Worm (Caenorhabditis elegans): Measurements from ENCODE around the gene hsp-60.
A peak's percentile ranks its signal among the peaks of the same experiment; 100 is the strongest.

The hsp-60 gene

DNA sequence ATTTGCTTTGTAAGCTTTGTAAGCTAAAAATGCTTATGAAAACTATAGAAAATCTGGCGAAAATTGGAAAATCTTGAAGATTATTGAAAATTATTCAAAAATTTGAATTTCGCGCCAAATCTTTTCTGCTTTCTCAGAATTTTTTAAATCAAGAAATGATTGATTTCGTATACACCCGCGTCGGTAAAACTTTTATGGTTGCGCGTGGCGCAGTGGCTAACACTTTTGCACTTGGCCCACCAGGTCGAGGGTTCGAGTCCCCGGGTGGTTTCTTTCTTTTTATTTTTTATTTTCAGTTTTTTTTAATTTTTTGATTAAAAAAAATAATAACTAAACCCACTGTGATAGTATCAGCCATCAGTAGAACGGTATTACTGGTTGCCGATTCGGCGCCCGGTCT is 20.6 kb upstream of the hsp-60 start (continued):
- TF ChIP-seq egl-27 (tag; optimal IDR thresholded peaks at IDR 0.05) (no peak), F49E8.2 (tag; optimal IDR thresholded peaks at IDR 0.05; ENCODE audit: borderline replicate concordance) (peak; percentile 14), tra-1 (GFP tag; IDR thresholded peaks at IDR 0.05) (no peak), daf-19 (GFP tag; conservative IDR thresholded peaks at IDR 0.05) (peak; percentile 74), mdt-29 (GFP tag; IDR thresholded peaks at IDR 0.05) (no peak), pha-4 (GFP tag; IDR thresholded peaks at IDR 0.05) (peak; percentile 80), pha-4 (tag; optimal IDR thresholded peaks at IDR 0.05) (no peak), nhr-10 (tag; optimal IDR thresholded peaks at IDR 0.05) (no peak), saeg-2 (GFP tag; IDR thresholded peaks at IDR 0.05) (no peak), pqm-1 (tag; optimal IDR thresholded peaks at IDR 0.05) (no peak), lin-13 (GFP tag; optimal IDR thresholded peaks at IDR 0.05) (peak; percentile 81), ztf-11 (tag; optimal IDR thresholded peaks at IDR 0.05) (no peak), fos-1 (tag; optimal IDR thresholded peaks at IDR 0.05) (no peak), ceh-20 (GFP tag; IDR thresholded peaks at IDR 0.05) (peak; percentile 35; the same call in 1 of the 2 replicates), snpc-1.2 (GFP tag; IDR thresholded peaks at IDR 0.05) (peak; percentile 46; the same call in 1 of the 2 replicates), nhr-11 (tag; optimal IDR thresholded peaks at IDR 0.05) (no peak), F37D6.2 (tag; optimal IDR thresholded peaks at IDR 0.05) (no peak), unc-130 (GFP tag; optimal IDR thresholded peaks at IDR 0.05) (peak; percentile 37), nhr-111 (GFP tag; optimal IDR thresholded peaks at IDR 0.05) (no peak), Y105C5A.15 (GFP tag; IDR thresholded peaks at IDR 0.05) (0 out of 2 replicates have a peak, but pooled peaks have one; percentile 65), dmd-8 (GFP tag; IDR thresholded peaks at IDR 0.05) (peak; percentile 83; the same call in 1 of the 2 replicates), nhr-77 (tag; optimal IDR thresholded peaks at IDR 0.05) (no peak), cey-2 (tag; optimal IDR thresholded peaks at IDR 0.05; ENCODE audit: borderline replicate concordance, insufficient read depth) (no peak), hlh-30 (tag; optimal IDR thresholded peaks at IDR 0.05; ENCODE audit: insufficient read depth) (no peak), D1046.2 (GFP tag; IDR thresholded peaks at IDR 0.05) (no peak), ama-1 (optimal IDR thresholded peaks at IDR 0.05) (no peak), arid-1 (GFP tag; conservative IDR thresholded peaks at IDR 0.05) (peak; percentile 75), ceh-82 (tag; optimal IDR thresholded peaks at IDR 0.05) (no peak), unc-39 (tag; optimal IDR thresholded peaks at IDR 0.05) (no peak), zag-1 (tag; optimal IDR thresholded peaks at IDR 0.05) (no peak), ceh-32 (tag; optimal IDR thresholded peaks at IDR 0.05; ENCODE audit: poor library complexity) (no peak), nhr-76 (tag; optimal IDR thresholded peaks at IDR 0.05) (no peak), lir-3 (tag; optimal IDR thresholded peaks at IDR 0.05) (no peak), ceh-44 (GFP tag; IDR thresholded peaks at IDR 0.05) (peak; percentile 54; the same call in 1 of the 2 replicates), mes-2 (tag; optimal IDR thresholded peaks at IDR 0.05; ENCODE audit: poor library complexity, severe bottlenecking) (peak; percentile 25), mep-1 (tag; optimal IDR thresholded peaks at IDR 0.05) (no peak), zfp-3 (GFP tag; conservative IDR thresholded peaks at IDR 0.05) (no peak), lin-1 (GFP tag; IDR thresholded peaks at IDR 0.05) (no peak), T20F7.1 (GFP tag; optimal IDR thresholded peaks at IDR 0.05) (no peak), Y75B8A.6 (GFP tag; IDR thresholded peaks at IDR 0.05) (no peak), fkh-10 (GFP tag; optimal IDR thresholded peaks at IDR 0.05) (no peak), nhr-28 (tag; optimal IDR thresholded peaks at IDR 0.05) (no peak), F44E2.7 (GFP tag; IDR thresholded peaks at IDR 0.05) (no peak), nhr-41 (GFP tag; IDR thresholded peaks at IDR 0.05) (no peak), dmd-6 (GFP tag; IDR thresholded peaks at IDR 0.05) (peak; percentile 28), T26A8.4 (GFP tag; IDR thresholded peaks at IDR 0.05) (no peak), R02D3.7 (tag; optimal IDR thresholded peaks at IDR 0.05) (no peak), duxl-1 (tag; optimal IDR thresholded peaks at IDR 0.05; ENCODE audit: poor library complexity) (no peak), skn-1 (tag; optimal IDR thresholded peaks at IDR 0.05) (no peak), madf-5 (GFP tag; IDR thresholded peaks at IDR 0.05) (0 out of 4 replicates have a peak, but pooled peaks have one; percentile 7 to 66), Y5F2A.4 (GFP tag; optimal IDR thresholded peaks at IDR 0.05) (peak; percentile 10), spr-1 (tag; optimal IDR thresholded peaks at IDR 0.05) (no peak)
